Fruit fly (Drosophila melanogaster) whole organism: ENCODE measurements around the gene CG17549.

Source experiments
- CG8478 ChIP-seq: fragments of >200 bp; optimal IDR thresholded peaks from 2 replicates; lab custom pipeline; 2018; ENCODE audit warnings: inconsistent platforms
- Dll ChIP-seq: fragments of >200 bp; optimal IDR thresholded peaks from 2 replicates; lab custom pipeline; 2017
- pan ChIP-seq: fragments of >200 bp; optimal IDR thresholded peaks from 2 replicates; lab custom pipeline; 2017

dm6 chr2L:19411966-19412365 is 22.1 kb upstream of the CG17549 start:
- TF ChIP-seq pan (lab: Kevin White, UChicago) (no peak), Dll (lab: Kevin White, UChicago) (no peak), CG8478 (lab: Kevin White, UChicago) (no peak)
